Fruit fly (Drosophila melanogaster): ENCODE results near the gene CG6724.

CG6724 gene

DNA sequence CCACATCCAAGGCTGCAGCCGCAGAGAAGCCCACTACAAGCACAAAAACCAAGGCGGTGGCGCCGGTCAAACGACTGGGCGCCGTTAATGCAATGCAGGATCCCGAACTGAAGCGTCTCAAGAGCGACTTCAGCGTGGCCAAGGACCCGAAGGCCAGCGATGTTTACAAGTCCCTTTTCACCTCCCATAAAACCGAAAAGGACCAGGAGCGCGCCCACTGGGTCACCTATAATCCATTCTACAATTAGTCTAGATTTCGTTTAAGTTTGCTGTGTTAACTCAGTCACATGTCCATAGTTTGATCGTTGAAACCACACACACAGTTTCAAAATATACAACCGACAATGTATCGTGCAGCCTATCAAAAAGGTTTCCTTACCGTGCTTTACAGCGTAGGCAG, 39.8 kb downstream of the CG6724 start, which contains the start of gene CG17118:
TSS of gene CG17118 (plus strand) at position 301 of the 400 bp plus-strand sequence.
- TF ChIP-seq CG8478 (optimal IDR thresholded peaks at IDR 0.05) (no peak), CTCF (optimal IDR thresholded peaks at IDR 0.05) (no peak)

DNA sequence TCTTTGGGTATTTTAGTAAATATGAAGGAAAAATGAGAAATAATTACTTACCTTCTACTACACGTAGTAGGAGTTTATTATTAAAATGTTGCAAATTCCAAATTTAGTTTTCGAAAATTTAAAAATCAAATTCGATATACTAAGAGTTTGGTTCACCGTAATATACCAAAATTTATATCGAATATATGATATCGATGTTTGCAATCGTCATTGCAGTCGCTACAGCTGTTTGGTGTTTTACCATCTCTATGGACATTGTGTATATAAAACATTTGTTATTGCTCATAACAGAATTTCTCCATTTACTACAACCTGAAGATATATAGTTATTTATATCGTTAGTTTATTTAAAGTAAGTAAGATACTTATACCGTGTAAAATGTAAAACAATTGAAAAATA, 41.0 kb downstream of the CG6724 start, which contains the start of gene CG6443:
TSS of gene CG6443 (plus strand) at position 228 of the 400 bp plus-strand sequence.
- TF ChIP-seq CG8478 (optimal IDR thresholded peaks at IDR 0.05) (no peak), CTCF (optimal IDR thresholded peaks at IDR 0.05) (no peak)

DNA sequence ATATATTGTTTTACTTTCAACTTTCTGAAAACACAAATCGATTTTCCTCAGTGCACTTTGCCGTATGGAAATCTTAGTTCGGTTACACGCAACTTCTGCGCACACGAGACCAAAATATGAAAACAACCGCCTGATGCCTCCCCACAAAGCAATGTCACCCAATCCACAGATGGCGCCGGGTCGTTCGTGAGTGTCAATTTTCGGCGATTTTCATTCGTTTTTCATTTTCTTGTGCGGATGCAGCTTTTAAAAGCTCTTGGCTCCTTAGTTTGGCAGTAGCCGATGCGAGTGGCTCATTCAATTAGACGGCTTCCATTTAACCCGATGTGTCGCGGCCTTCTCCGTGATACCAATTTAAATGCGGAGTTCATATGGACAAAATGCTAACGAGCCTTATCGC, 45.8 kb downstream of the CG6724 start, which contains the start of gene CG6431:
TSS of gene CG6431 (plus strand) at position 301 of the 400 bp plus-strand sequence.
- TF ChIP-seq CG8478 (optimal IDR thresholded peaks at IDR 0.05) (no peak), CTCF (optimal IDR thresholded peaks at IDR 0.05) (no peak)

DNA sequence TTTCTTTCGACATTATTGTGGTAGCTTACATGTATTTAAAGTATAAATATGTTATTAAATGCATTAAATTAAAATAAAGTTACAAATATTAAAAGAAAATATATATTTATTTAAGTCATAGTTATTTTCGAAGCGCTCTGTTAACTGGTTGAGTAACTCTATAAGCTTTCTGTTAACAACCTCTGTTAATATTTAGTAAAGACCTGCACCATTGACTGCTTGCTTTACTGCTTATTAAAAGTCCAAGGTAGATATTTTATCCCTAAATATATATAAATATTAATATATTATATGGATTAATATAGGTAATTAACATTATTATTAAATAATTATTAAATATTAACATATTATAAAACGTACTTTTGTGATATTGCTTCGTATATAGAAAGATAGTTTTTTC, 48.2 kb downstream of the CG6724 start:
- TF ChIP-seq CG8478 (optimal IDR thresholded peaks at IDR 0.05) (no peak), CTCF (optimal IDR thresholded peaks at IDR 0.05) (no peak)
